Worm (Caenorhabditis elegans) whole organism, young adult: Measurements from ENCODE around the gene C27A7.5.

ENCODE experiments used
- F57C9.4 ChIP-seq: sonication (generic microtip); optimal IDR thresholded peaks from 2 replicates; lab custom pipeline; 2017; ENCODE audit warnings: mild to moderate bottlenecking, missing genetic modification characterization, missing compliant biosample characterization
- attf-5 ChIP-seq: fragments of 200-800 bp; sonication (Bioruptor generic); optimal IDR thresholded peaks from 2 replicates; lab custom pipeline; 2018; ENCODE audit warnings: mild to moderate bottlenecking, missing genetic modification characterization, missing compliant biosample characterization
- ceh-58 ChIP-seq: fragments of 200-800 bp; sonication (Bioruptor generic); IDR thresholded peaks from 2 replicates; pipeline ENCODE4 v1.3.6; 2022; ENCODE audit warnings: missing genetic modification characterization, missing compliant biosample characterization
- gei-17 ChIP-seq: fragments of 200-800 bp; sonication (Bioruptor generic); optimal IDR thresholded peaks from 2 replicates; lab custom pipeline; 2018; ENCODE audit warnings: mild to moderate bottlenecking, missing genetic modification characterization, missing compliant biosample characterization
- lsl-1 ChIP-seq: fragments of 200-800 bp; sonication (Bioruptor generic); optimal IDR thresholded peaks from 2 replicates; lab custom pipeline; 2018; ENCODE audit warnings: mild to moderate bottlenecking, missing genetic modification characterization, moderate library complexity, missing compliant biosample characterization
- lsy-27 ChIP-seq: sonication (generic microtip); optimal IDR thresholded peaks from 2 replicates; lab custom pipeline; 2017; ENCODE audit warnings: missing genetic modification characterization, mild to moderate bottlenecking, missing compliant biosample characterization, antibody characterized with exemption, missing genotype, borderline replicate concordance; ENCODE audit not compliant: insufficient read depth
- nhr-179 ChIP-seq: sonication (generic microtip); optimal IDR thresholded peaks from 2 replicates; lab custom pipeline; 2016; ENCODE audit warnings: mild to moderate bottlenecking, missing genetic modification characterization, missing compliant biosample characterization
- pha-4 ChIP-seq: fragments of 150-350 bp; sonication (generic microtip); optimal IDR thresholded peaks from 2 replicates; lab custom pipeline; 2014; ENCODE audit warnings: missing biosample characterization, missing genetic modification reagents, missing genetic modification characterization
- zfh-2 ChIP-seq: fragments of 200-800 bp; sonication (Bioruptor generic); conservative IDR thresholded peaks from 2 replicates; pipeline ENCODE4 v1.3.6; 2022; ENCODE audit warnings: missing genetic modification reagents, missing genetic modification characterization, missing compliant biosample characterization

- no peak for TF ChIP-seq pha-4 (tag; lab: Kevin White, UChicago)
- no peak for TF ChIP-seq lsy-27 (tag; lab: Kevin White, UChicago)
- no peak for TF ChIP-seq lsl-1 (GFP tag; lab: Kevin White, UChicago)
- no peak for TF ChIP-seq F57C9.4 (tag; lab: Kevin White, UChicago)
- no peak for TF ChIP-seq ceh-58
- no peak for TF ChIP-seq attf-5 (GFP tag; lab: Kevin White, UChicago)
- no peak for TF ChIP-seq gei-17 (GFP tag; lab: Kevin White, UChicago)
- no peak for TF ChIP-seq nhr-179 (tag; lab: Kevin White, UChicago)
- TF ChIP-seq zfh-2 (GFP tag; lab: Robert Waterston, UW), result no peak
Observed at ce11 chrV:12117567-12118053, 44.5 kb downstream of the C27A7.5 start, which contains the start of gene C13C4.8.
